Fruit fly (Drosophila melanogaster) whole organism, wandering third instar larva: ENCODE data around the gene CG43391.
"Not testable (repeated sequence)": the region's sequence is repeated elsewhere in the genome, so short reads cannot be mapped to it uniquely, and the experiment has no call there.

Experiments used
- Abd-B ChIP-seq: fragments of >200 bp; optimal IDR thresholded peaks from 2 replicates; lab custom pipeline; 2017; ENCODE audit warnings: missing biosample characterization, missing genetic modification characterization
- CG32264 ChIP-seq: fragments of 200-800 bp; sonication (Bioruptor generic); optimal IDR thresholded peaks from 2 replicates; lab custom pipeline; 2016; ENCODE audit warnings: missing biosample characterization, missing genetic modification characterization
- CG9705 ChIP-seq: fragments of 200-800 bp; sonication (Bioruptor generic); optimal IDR thresholded peaks from 2 replicates; lab custom pipeline; 2018; ENCODE audit warnings: missing biosample characterization, mild to moderate bottlenecking, missing genetic modification characterization
- CrebA ChIP-seq: fragments of 200-800 bp; sonication (Bioruptor generic); optimal IDR thresholded peaks from 2 replicates; lab custom pipeline; 2016; ENCODE audit warnings: missing biosample characterization, mild to moderate bottlenecking, missing genetic modification characterization, borderline replicate concordance
- Dfd ChIP-seq: fragments of >200 bp; optimal IDR thresholded peaks from 2 replicates; lab custom pipeline; 2017; ENCODE audit warnings: missing biosample characterization, missing genetic modification characterization
- Dif ChIP-seq: fragments of 200-275, 200-300 bp; sonication (Bioruptor generic); optimal IDR thresholded peaks from 2 replicates; lab custom pipeline; 2018; ENCODE audit warnings: missing biosample characterization, missing genetic modification characterization; ENCODE audit not compliant: partially characterized antibody
- HLH106 ChIP-seq: fragments of 200-800 bp; optimal IDR thresholded peaks from 3 replicates; lab custom pipeline; 2019; ENCODE audit warnings: missing biosample characterization, mild to moderate bottlenecking, missing genetic modification characterization, moderate library complexity
- Hnf4 ChIP-seq: fragments of 200-800 bp; sonication (Bioruptor generic); optimal IDR thresholded peaks from 2 replicates; lab custom pipeline; 2016; ENCODE audit warnings: missing biosample characterization, mild to moderate bottlenecking, missing genetic modification characterization
- Jra ChIP-seq: sonication (Bioruptor generic); optimal IDR thresholded peaks from 2 replicates; lab custom pipeline; 2016; ENCODE audit warnings: missing biosample characterization, missing genetic modification characterization
- Mio ChIP-seq: sonication (Bioruptor generic); optimal IDR thresholded peaks from 2 replicates; lab custom pipeline; 2016; ENCODE audit warnings: missing biosample characterization, missing genetic modification characterization
- Myc ChIP-seq: fragments of >200 bp; optimal IDR thresholded peaks from 2 replicates; lab custom pipeline; 2017
- N ChIP-seq: fragments of >200 bp; optimal IDR thresholded peaks from 2 replicates; lab custom pipeline; 2018; ENCODE audit warnings: missing biosample characterization, missing external identifiers, missing genetic modification characterization
- OdsH ChIP-seq: fragments of 200-800 bp; sonication (Bioruptor generic); optimal IDR thresholded peaks from 2 replicates; lab custom pipeline; 2016; ENCODE audit warnings: missing biosample characterization, mild to moderate bottlenecking, missing genetic modification characterization
- Rel ChIP-seq, 2 experiments: fragments of 200-800 bp; sonication (Bioruptor generic) in 1 of 2; optimal IDR thresholded peaks; 2 replicates in 1 of 2; 3 replicates in 1 of 2; lab custom pipeline; 2016 to 2019; ENCODE audit warnings: mild to moderate bottlenecking in 2 of 2, missing biosample characterization in 2 of 2, missing genetic modification characterization in 2 of 2, moderate library complexity in 1 of 2
- Sp1 ChIP-seq: fragments of 200-800 bp; sonication (Bioruptor generic); optimal IDR thresholded peaks from 3 replicates; lab custom pipeline; 2019; ENCODE audit warnings: missing biosample characterization, mild to moderate bottlenecking, missing genetic modification characterization, moderate library complexity
- Vsx2 ChIP-seq: fragments of 200-300, 225-300 bp; sonication (Bioruptor generic); optimal IDR thresholded peaks from 2 replicates; lab custom pipeline; 2018; ENCODE audit warnings: missing biosample characterization, missing genetic modification characterization; ENCODE audit not compliant: partially characterized antibody
- br ChIP-seq: fragments of 200-800 bp; sonication (Bioruptor generic); optimal IDR thresholded peaks from 2 replicates; lab custom pipeline; 2016; ENCODE audit warnings: missing biosample characterization, missing genetic modification characterization
- brk ChIP-seq: fragments of 200-800 bp; sonication (Bioruptor generic); optimal IDR thresholded peaks from 2 replicates; lab custom pipeline; 2016; ENCODE audit warnings: missing biosample characterization, mild to moderate bottlenecking, missing genetic modification characterization
- dl ChIP-seq, 2 experiments: fragments of 175-275, 200-275 bp in 1 of 2; fragments of 200-275 bp in 1 of 2; sonication (Bioruptor generic); optimal IDR thresholded peaks; lab custom pipeline; 2018; ENCODE audit warnings: mild to moderate bottlenecking in 2 of 2, missing biosample characterization in 2 of 2, missing genetic modification characterization in 2 of 2, moderate library complexity in 2 of 2; ENCODE audit not compliant: partially characterized antibody in 2 of 2, insufficient read depth in 1 of 2
- dmrt93B ChIP-seq: fragments of 200-800 bp; sonication (Bioruptor generic); optimal IDR thresholded peaks from 2 replicates; lab custom pipeline; 2018; ENCODE audit warnings: missing biosample characterization, mild to moderate bottlenecking, missing genetic modification characterization
- dsf ChIP-seq: sonication (Bioruptor generic); optimal IDR thresholded peaks from 2 replicates; lab custom pipeline; 2016; ENCODE audit warnings: missing biosample characterization, missing genetic modification characterization, borderline replicate concordance
- ey ChIP-seq: fragments of 200-800 bp; sonication (Bioruptor generic); optimal IDR thresholded peaks from 2 replicates; lab custom pipeline; 2016; ENCODE audit warnings: missing biosample characterization, missing genetic modification characterization
- foxo ChIP-seq, 2 experiments: fragments of 200-800 bp; sonication (Bioruptor generic); optimal IDR thresholded peaks; 2 replicates in 1 of 2; 3 replicates in 1 of 2; lab custom pipeline; 2016 to 2017; ENCODE audit warnings: missing biosample characterization in 2 of 2, missing genetic modification characterization in 2 of 2
- fru ChIP-seq: fragments of 200-800 bp; sonication (Bioruptor generic); optimal IDR thresholded peaks from 3 replicates; lab custom pipeline; 2016; ENCODE audit warnings: missing biosample characterization, mild to moderate bottlenecking, missing genetic modification characterization
- h ChIP-seq: fragments of 200-800 bp; sonication (Bioruptor generic); optimal IDR thresholded peaks from 3 replicates; lab custom pipeline; 2016; ENCODE audit warnings: missing biosample characterization, mild to moderate bottlenecking, missing genetic modification characterization
- jim ChIP-seq: fragments of 175-275, 200-325 bp; sonication (Bioruptor generic); optimal IDR thresholded peaks from 2 replicates; lab custom pipeline; 2016; ENCODE audit warnings: missing biosample characterization, mild to moderate bottlenecking, missing genetic modification characterization
- lola ChIP-seq: fragments of >200 bp; optimal IDR thresholded peaks from 2 replicates; lab custom pipeline; 2017; ENCODE audit warnings: missing biosample characterization, missing genetic modification characterization
- pan ChIP-seq: fragments of >200 bp; optimal IDR thresholded peaks from 2 replicates; lab custom pipeline; 2017
- psq ChIP-seq: fragments of 200-800 bp; sonication (Bioruptor generic); optimal IDR thresholded peaks from 3 replicates; lab custom pipeline; 2017; ENCODE audit warnings: missing biosample characterization, mild to moderate bottlenecking, missing genetic modification characterization, moderate library complexity
- rgr ChIP-seq: fragments of 200-800 bp; sonication (Bioruptor generic); optimal IDR thresholded peaks from 3 replicates; lab custom pipeline; 2016; ENCODE audit warnings: missing biosample characterization, mild to moderate bottlenecking, missing genetic modification characterization
- sage ChIP-seq: fragments of 200-800 bp; sonication (Bioruptor generic); optimal IDR thresholded peaks from 2 replicates; lab custom pipeline; 2016; ENCODE audit warnings: missing biosample characterization, mild to moderate bottlenecking, missing genetic modification characterization
- sv ChIP-seq: fragments of 200-800 bp; sonication (Bioruptor generic); optimal IDR thresholded peaks from 3 replicates; lab custom pipeline; 2016; ENCODE audit warnings: missing biosample characterization, missing genetic modification characterization
- tai ChIP-seq: sonication (Bioruptor generic); optimal IDR thresholded peaks from 2 replicates; lab custom pipeline; 2016; ENCODE audit warnings: missing biosample characterization, missing genetic modification characterization
- usp ChIP-seq: fragments of >200 bp; optimal IDR thresholded peaks from 2 replicates; lab custom pipeline; 2017; ENCODE audit warnings: missing biosample characterization, missing genetic modification characterization
- woc ChIP-seq: sonication (Bioruptor generic); optimal IDR thresholded peaks from 2 replicates; lab custom pipeline; 2016; ENCODE audit warnings: missing biosample characterization, mild to moderate bottlenecking, missing genetic modification characterization

Gene CG43391

dm6 chr3L:11591131-11591530 lies 10.3 kb upstream of the CG43391 start, which contains the start of gene CG33268:
CG33268 (minus strand) TSS chr3L:11591231.
- no peak for TF ChIP-seq br
- TF ChIP-seq HLH106 (tag; lab: Kevin White, UChicago) = no peak
- TF ChIP-seq Myc = no peak
- no peak for TF ChIP-seq foxo (GFP tag; optimal IDR thresholded peaks at IDR 0.05; lab: Kevin White, UChicago)
- TF ChIP-seq usp (GFP tag; lab: Kevin White, UChicago) = no peak

dm6 chr3L:11589395-11589794 lies 8.6 kb upstream of the CG43391 start, which contains the start of gene CG7377:
CG7377 (plus strand) TSS chr3L:11589695.
- not testable (repeated sequence) for TF ChIP-seq CG32264; dsf (GFP tag; lab: Kevin White, UChicago); Vsx2 (GFP tag; lab: Kevin White, UChicago)

dm6 chr3L:11588594-11588993 lies 7.8 kb upstream of the CG43391 start:
- TF ChIP-seq dsf (GFP tag; lab: Kevin White, UChicago) = no peak
- TF ChIP-seq HLH106 (tag; lab: Kevin White, UChicago) = no peak
- no peak for TF ChIP-seq Mio (GFP tag; lab: Kevin White, UChicago)
- TF ChIP-seq lola = no peak
- TF ChIP-seq psq (GFP tag; lab: Kevin White, UChicago) = no peak
- TF ChIP-seq rgr (GFP tag; lab: Kevin White, UChicago) = no peak
- TF ChIP-seq Abd-B (GFP tag; lab: Kevin White, UChicago) = no peak
- no peak for TF ChIP-seq woc
- no peak for TF ChIP-seq Vsx2 (GFP tag; lab: Kevin White, UChicago)
- TF ChIP-seq Sp1 (GFP tag; lab: Kevin White, UChicago) = no peak

- TF ChIP-seq pan (no peak), br (peak; percentile 68), psq (GFP tag; lab: Kevin White, UChicago) (peak; percentile 38), Mio (GFP tag; lab: Kevin White, UChicago) (no peak), Abd-B (GFP tag; lab: Kevin White, UChicago) (no peak), jim (GFP tag; lab: Kevin White, UChicago) (no peak), Vsx2 (GFP tag; lab: Kevin White, UChicago) (no peak), CrebA (GFP tag; lab: Kevin White, UChicago) (no peak), fru (peak; percentile 74), rgr (GFP tag; lab: Kevin White, UChicago) (peak; percentile 68), Myc (peak; percentile 74), ey (GFP tag; lab: Kevin White, UChicago) (peak; percentile 70), Hnf4 (peak; percentile 6), h (GFP tag; lab: Kevin White, UChicago) (peak; percentile 74), lola (no peak), tai (GFP tag; lab: Kevin White, UChicago) (peak; percentile 61), woc (peak; percentile 89), Sp1 (GFP tag; lab: Kevin White, UChicago) (peak; percentile 75), sv (GFP tag; lab: Kevin White, UChicago) (peak; percentile 15), usp (GFP tag; lab: Kevin White, UChicago) (no peak), N (no peak), Rel (GFP tag; optimal IDR thresholded peaks at IDR 0.05; lab: Kevin White, UChicago) (no peak), Rel (tag; optimal IDR thresholded peaks at IDR 0.05; lab: Kevin White, UChicago) (peak; percentile 31), CG9705 (GFP tag; lab: Kevin White, UChicago) (peak; percentile 62), Dfd (no peak), foxo (GFP tag; optimal IDR thresholded peaks at IDR 0.05; lab: Kevin White, UChicago) (peak in 1 of 2 experiments; percentile 76), HLH106 (tag; lab: Kevin White, UChicago) (peak; percentile 76), OdsH (GFP tag; lab: Kevin White, UChicago) (peak; percentile 39), Jra (GFP tag; lab: Kevin White, UChicago) (no peak), dmrt93B (GFP tag; lab: Kevin White, UChicago) (peak; percentile 56), dl (GFP tag; optimal IDR thresholded peaks at IDR 0.05; lab: Kevin White, UChicago; ENCODE audit: insufficient read depth in 1 of 2, partially characterized antibody in 2 of 2) (no peak), sage (GFP tag; lab: Kevin White, UChicago) (peak; percentile 26), brk (GFP tag; lab: Kevin White, UChicago) (no peak), Dif (GFP tag; lab: Kevin White, UChicago) (no peak)
Observed at dm6 chr3L:11587720-11588580, 7.1 kb upstream of the CG43391 start, which contains the start of gene rt. rt (minus strand) TSS chr3L:11587770.
